Fruit fly (Drosophila melanogaster): Measurements from ENCODE around the gene CG5445.

CG5445 gene

dm6 chrX:17290960-17291432, 8.7 kb downstream of the CG5445 start:
- TF ChIP-seq foxo (GFP tag; optimal IDR thresholded peaks at IDR 0.05) (peak in 1 of 2 experiments; percentile 31), Vsx2 (GFP tag; optimal IDR thresholded peaks at IDR 0.05; ENCODE audit: partially characterized antibody) (no peak), rgr (GFP tag; optimal IDR thresholded peaks at IDR 0.05) (peak; percentile 16)

dm6 chrX:17292050-17292730, 9.9 kb downstream of the CG5445 start:
- TF ChIP-seq CG32264 (GFP tag; optimal IDR thresholded peaks at IDR 0.05) (peak; percentile 30), sage (GFP tag; optimal IDR thresholded peaks at IDR 0.05) (peak; percentile 0), brk (GFP tag; optimal IDR thresholded peaks at IDR 0.05) (peak; percentile 1), usp (GFP tag; optimal IDR thresholded peaks at IDR 0.05) (no peak), OdsH (GFP tag; optimal IDR thresholded peaks at IDR 0.05) (peak; percentile 50), br (GFP tag; optimal IDR thresholded peaks at IDR 0.05) (peak; percentile 77), Rel (GFP tag; optimal IDR thresholded peaks at IDR 0.05) (no peak), Rel (tag; optimal IDR thresholded peaks at IDR 0.05) (peak; percentile 11), Hnf4 (GFP tag; optimal IDR thresholded peaks at IDR 0.05) (peak; percentile 66), sv (GFP tag; optimal IDR thresholded peaks at IDR 0.05) (no peak), Hr83 (GFP tag; optimal IDR thresholded peaks at IDR 0.05; ENCODE audit: poor library complexity, severe bottlenecking) (no peak), CG9705 (GFP tag; optimal IDR thresholded peaks at IDR 0.05) (peak; percentile 21), Vsx2 (GFP tag; optimal IDR thresholded peaks at IDR 0.05; ENCODE audit: partially characterized antibody) (no peak), psq (GFP tag; optimal IDR thresholded peaks at IDR 0.05) (peak; percentile 47), foxo (GFP tag; optimal IDR thresholded peaks at IDR 0.05) (peak; percentile 5 to 80), Sp1 (GFP tag; optimal IDR thresholded peaks at IDR 0.05) (peak; percentile 70), fru (GFP tag; optimal IDR thresholded peaks at IDR 0.05) (peak; percentile 71), rgr (GFP tag; optimal IDR thresholded peaks at IDR 0.05) (peak; percentile 75), tai (GFP tag; optimal IDR thresholded peaks at IDR 0.05) (no peak), woc (GFP tag; optimal IDR thresholded peaks at IDR 0.05) (no peak), HLH106 (tag; optimal IDR thresholded peaks at IDR 0.05) (peak; percentile 77), h (GFP tag; optimal IDR thresholded peaks at IDR 0.05) (peak; percentile 75), Hr78 (GFP tag; optimal IDR thresholded peaks at IDR 0.05) (no peak), Jra (GFP tag; optimal IDR thresholded peaks at IDR 0.05) (peak; percentile 15), dmrt93B (GFP tag; optimal IDR thresholded peaks at IDR 0.05) (peak; percentile 45), ey (GFP tag; optimal IDR thresholded peaks at IDR 0.05) (peak; percentile 62)

- peak; percentile 36 for TF ChIP-seq OdsH (GFP tag; optimal IDR thresholded peaks at IDR 0.05)
- peak; percentile 45 for TF ChIP-seq HLH106 (tag; optimal IDR thresholded peaks at IDR 0.05)
- peak; percentile 3 for TF ChIP-seq sv (GFP tag; optimal IDR thresholded peaks at IDR 0.05)
- peak in 1 of 2 experiments; percentile 36 for TF ChIP-seq foxo (GFP tag; optimal IDR thresholded peaks at IDR 0.05)
- no peak for TF ChIP-seq ey (GFP tag; optimal IDR thresholded peaks at IDR 0.05)
- peak; percentile 1 for TF ChIP-seq Hnf4 (GFP tag; optimal IDR thresholded peaks at IDR 0.05)
- no peak for TF ChIP-seq br (GFP tag; optimal IDR thresholded peaks at IDR 0.05)
- no peak for TF ChIP-seq woc (GFP tag; optimal IDR thresholded peaks at IDR 0.05)
- no peak for TF ChIP-seq dmrt93B (GFP tag; optimal IDR thresholded peaks at IDR 0.05)
Measured at dm6 chrX:17293385-17293784, 11.1 kb downstream of the CG5445 start.

- no peak for TF ChIP-seq Rel (GFP tag; optimal IDR thresholded peaks at IDR 0.05)
- peak; percentile 19 for TF ChIP-seq Rel (tag; optimal IDR thresholded peaks at IDR 0.05)
- TF ChIP-seq Hr83 (GFP tag; optimal IDR thresholded peaks at IDR 0.05; ENCODE audit: poor library complexity, severe bottlenecking), result no peak
- TF ChIP-seq CrebA (GFP tag; optimal IDR thresholded peaks at IDR 0.05; ENCODE audit: borderline replicate concordance), result no peak
Measured at dm6 chrX:17294169-17294833, 12.0 kb downstream of the CG5445 start.

- TF ChIP-seq woc (GFP tag; optimal IDR thresholded peaks at IDR 0.05), result peak; percentile 25
- peak; percentile 43 for TF ChIP-seq fru (GFP tag; optimal IDR thresholded peaks at IDR 0.05)
- TF ChIP-seq tai (GFP tag; optimal IDR thresholded peaks at IDR 0.05), result peak; percentile 9
- TF ChIP-seq ey (GFP tag; optimal IDR thresholded peaks at IDR 0.05), result peak; percentile 13
- TF ChIP-seq Myc (optimal IDR thresholded peaks at IDR 0.05), result no peak
- peak in 1 of 2 experiments; percentile 39 for TF ChIP-seq foxo (GFP tag; optimal IDR thresholded peaks at IDR 0.05)
Measured at dm6 chrX:17294979-17295378, 12.7 kb downstream of the CG5445 start.
